Worm (Caenorhabditis elegans) whole organism, L3 larva: ENCODE data around the gene C16C4.17.

Source experiments
- R02D3.7 ChIP-seq: fragments of 150-350 bp; optimal IDR thresholded peaks from 2 replicates; lab custom pipeline; 2014; ENCODE audit warnings: missing biosample characterization, missing genetic modification characterization
- daf-12 ChIP-seq: fragments of 150-350 bp; optimal IDR thresholded peaks from 2 replicates; lab custom pipeline; 2014; ENCODE audit warnings: missing biosample characterization, missing genetic modification reagents, missing genetic modification characterization
- egl-27 ChIP-seq: sonication (generic microtip); optimal IDR thresholded peaks from 4 replicates; lab custom pipeline; 2017; ENCODE audit warnings: missing biosample characterization, missing genetic modification reagents, missing genetic modification characterization
- lin-39 ChIP-seq: fragments of 150-350 bp; optimal IDR thresholded peaks from 2 replicates; lab custom pipeline; 2018; ENCODE audit warnings: missing biosample characterization, missing genetic modification reagents, missing genetic modification characterization
- mdl-1 ChIP-seq: fragments of 150-350 bp; optimal IDR thresholded peaks from 2 replicates; lab custom pipeline; 2014; ENCODE audit warnings: missing biosample characterization, missing genetic modification characterization
- mml-1 ChIP-seq: fragments of 150-350 bp; sonication (generic microtip); optimal IDR thresholded peaks from 3 replicates; lab custom pipeline; 2014; ENCODE audit warnings: missing biosample characterization, missing genetic modification characterization
- nhr-11 ChIP-seq: fragments of 150-350 bp; optimal IDR thresholded peaks from 2 replicates; lab custom pipeline; 2014; ENCODE audit warnings: missing biosample characterization, missing genetic modification characterization
- pha-4 ChIP-seq: fragments of 150-350 bp; optimal IDR thresholded peaks from 2 replicates; lab custom pipeline; 2014; ENCODE audit warnings: missing biosample characterization, missing genetic modification reagents, missing genetic modification characterization
- snpc-4 ChIP-seq: fragments of 150-350 bp; optimal IDR thresholded peaks from 2 replicates; lab custom pipeline; 2014; ENCODE audit warnings: missing biosample characterization, missing genetic modification characterization
- tbx-2 ChIP-seq: sonication (generic microtip); optimal IDR thresholded peaks from 2 replicates; lab custom pipeline; 2016; ENCODE audit warnings: mild to moderate bottlenecking, missing genetic modification characterization, missing compliant biosample characterization
- zag-1 ChIP-seq: fragments of 150-350 bp; optimal IDR thresholded peaks from 2 replicates; lab custom pipeline; 2014; ENCODE audit warnings: missing biosample characterization, missing genetic modification characterization

- no peak for TF ChIP-seq snpc-4 (tag; lab: Kevin White, UChicago)
- no peak for TF ChIP-seq egl-27
- TF ChIP-seq lin-39 (tag; lab: Kevin White, UChicago) = no peak
- TF ChIP-seq R02D3.7 (tag; lab: Kevin White, UChicago) = no peak
- TF ChIP-seq daf-12 (tag; lab: Kevin White, UChicago) = no peak
- TF ChIP-seq mdl-1 (tag; lab: Kevin White, UChicago) = no peak
- no peak for TF ChIP-seq tbx-2 (tag; lab: Kevin White, UChicago)
- no peak for TF ChIP-seq zag-1 (tag; lab: Kevin White, UChicago)
- no peak for TF ChIP-seq nhr-11 (tag; lab: Kevin White, UChicago)
- no peak for TF ChIP-seq pha-4 (tag; lab: Kevin White, UChicago)
- TF ChIP-seq mml-1 (tag; lab: Kevin White, UChicago) = no peak
Measured at ce11 chrII:1901981-1902380, 37.6 kb downstream of the C16C4.17 start, which contains the start of gene math-23.
